Fruit fly (Drosophila melanogaster) Kc167 (cell line): ENCODE measurements around the gene B9d1.

Experiments used
- Myc ChIP-seq: fragments of >200 bp; optimal IDR thresholded peaks from 2 replicates; lab custom pipeline; 2017; ENCODE audit warnings: missing external identifiers
- Sin3A ChIP-seq: fragments of >200 bp; optimal IDR thresholded peaks from 2 replicates; lab custom pipeline; 2018; ENCODE audit warnings: missing external identifiers
- h ChIP-seq: fragments of >200 bp; optimal IDR thresholded peaks from 3 replicates; lab custom pipeline; 2018; ENCODE audit warnings: missing external identifiers
- insv ChIP-seq: fragments of >200 bp; optimal IDR thresholded peaks from 3 replicates; lab custom pipeline; 2018; ENCODE audit warnings: missing external identifiers
- psq ChIP-seq: fragments of >200 bp; optimal IDR thresholded peaks from 2 replicates; lab custom pipeline; 2017; ENCODE audit warnings: missing external identifiers
- ttk ChIP-seq: sonication (Bioruptor generic); optimal IDR thresholded peaks from 2 replicates; lab custom pipeline; 2017; ENCODE audit warnings: missing external identifiers

Gene B9d1

DNA sequence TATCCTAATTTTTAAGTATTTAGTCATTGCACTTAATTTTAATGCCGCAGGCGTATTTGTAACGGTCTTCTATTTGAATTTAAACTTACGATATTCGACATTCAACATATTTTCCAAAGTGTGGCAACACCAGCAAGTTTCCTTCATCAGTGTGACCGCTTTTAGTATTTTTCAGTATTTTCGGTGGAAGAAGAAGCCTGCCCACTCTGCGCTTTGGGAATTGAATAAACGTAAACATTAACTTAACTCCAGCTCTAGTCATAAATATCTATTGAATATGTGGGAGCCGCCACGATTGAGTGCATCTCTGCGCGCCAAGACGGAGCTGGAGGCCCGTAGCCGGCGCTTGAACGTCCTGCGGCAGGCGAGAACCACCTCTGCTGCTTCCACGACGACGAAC, 4.2 kb downstream of the B9d1 start, which contains the start of gene obe:
Gene obe, plus strand, starts transcription at position 185 of the 400 bp plus-strand sequence.
- TF ChIP-seq Myc (lab: Kevin White, UChicago): no peak
- TF ChIP-seq h: no peak
- TF ChIP-seq ttk: no peak
- no peak for TF ChIP-seq insv (lab: Kevin White, UChicago)
- TF ChIP-seq psq: no peak
- no peak for TF ChIP-seq Sin3A

DNA sequence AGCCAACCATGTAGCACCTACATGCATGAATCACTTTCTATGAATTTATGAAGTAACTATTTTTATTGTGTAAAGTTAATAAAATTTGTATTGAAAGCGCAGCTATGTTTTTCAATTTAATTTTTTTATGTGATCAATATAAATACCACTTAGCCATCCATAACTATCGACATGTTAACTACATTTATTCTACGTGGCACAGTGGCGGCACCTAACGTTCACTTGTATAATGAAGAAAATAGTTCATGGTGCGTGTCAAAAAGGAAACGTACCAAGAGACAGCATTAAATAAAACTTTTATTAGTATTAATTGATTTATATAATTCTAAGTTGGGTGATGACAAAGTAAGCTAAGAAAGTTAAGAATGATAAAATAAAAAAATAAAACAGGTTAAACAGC, 11.5 kb downstream of the B9d1 start:
- no peak for TF ChIP-seq h
- no peak for TF ChIP-seq psq
- TF ChIP-seq Myc (lab: Kevin White, UChicago): no peak
- TF ChIP-seq Sin3A: no peak
- TF ChIP-seq insv (lab: Kevin White, UChicago): no peak

DNA sequence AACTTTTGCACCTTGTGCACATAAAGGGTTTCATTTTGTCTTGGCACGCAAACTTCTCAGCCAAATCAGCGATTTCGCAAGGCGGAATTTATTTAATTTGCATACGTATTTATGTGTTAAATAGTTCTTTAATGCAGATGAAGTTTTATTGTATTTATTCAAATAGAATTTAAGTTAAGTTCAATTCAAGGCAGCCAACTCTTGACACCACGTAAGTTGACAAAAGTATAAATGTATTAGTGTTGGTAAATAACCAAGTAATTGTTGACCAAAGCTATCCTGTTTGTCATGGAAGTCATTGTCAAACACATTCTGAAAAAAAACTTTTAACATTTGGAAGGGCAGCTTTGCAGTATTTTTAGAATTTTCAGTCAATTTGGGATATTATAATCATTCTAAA, 12.6 kb downstream of the B9d1 start, which contains the start of gene maca:
Gene maca, plus strand, starts transcription at position 301 of the 400 bp plus-strand sequence.
- no peak for TF ChIP-seq ttk
- TF ChIP-seq insv (lab: Kevin White, UChicago): no peak
- no peak for TF ChIP-seq Myc (lab: Kevin White, UChicago)
- TF ChIP-seq h: no peak
- TF ChIP-seq psq: no peak
- TF ChIP-seq Sin3A: no peak

DNA sequence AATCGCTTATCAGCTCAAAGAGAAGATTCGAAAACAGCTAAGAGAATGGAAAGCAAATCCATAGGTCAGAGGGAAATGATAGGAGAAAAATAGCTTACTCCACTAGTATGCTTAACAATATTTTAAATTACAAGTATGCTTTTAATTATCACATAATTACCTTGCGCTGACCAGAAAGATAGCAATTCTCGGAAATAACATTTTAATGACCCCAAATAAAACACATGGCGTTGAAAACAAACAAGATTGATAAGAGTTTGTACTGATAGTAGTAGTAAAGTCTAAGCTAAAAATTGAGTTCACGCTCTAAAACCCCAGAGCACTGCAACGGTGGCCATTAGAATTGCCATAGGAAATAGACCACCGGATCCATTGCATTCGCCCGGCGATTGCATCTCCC, 26.1 kb downstream of the B9d1 start:
- TF ChIP-seq Myc (lab: Kevin White, UChicago): no peak
- no peak for TF ChIP-seq insv (lab: Kevin White, UChicago)
- no peak for TF ChIP-seq ttk
- TF ChIP-seq psq: no peak
- TF ChIP-seq h: no peak
- TF ChIP-seq Sin3A: no peak

DNA sequence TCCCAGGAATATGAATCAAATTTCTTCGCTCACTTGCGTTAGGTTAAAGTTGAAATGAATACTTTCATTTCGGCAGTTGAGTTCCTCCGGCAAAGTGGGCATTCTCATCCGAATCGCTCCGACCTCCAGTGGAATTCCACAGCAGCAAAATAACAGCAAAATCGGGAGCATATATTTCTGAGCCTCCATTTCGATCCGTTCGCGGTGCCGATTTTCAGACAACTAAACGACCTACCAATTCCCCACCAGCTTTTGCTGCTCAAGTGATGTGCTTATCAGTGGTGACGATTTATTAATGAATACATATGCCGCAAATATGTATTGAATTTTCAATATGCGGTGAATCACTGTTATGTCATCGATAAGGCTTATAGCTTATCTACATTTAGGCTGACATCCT, 26.9 kb downstream of the B9d1 start, which contains the start of gene CG44014:
Gene CG44014, minus strand, starts transcription at position 256 of the 400 bp plus-strand sequence.
- TF ChIP-seq Myc (lab: Kevin White, UChicago) (no peak), h (no peak), psq (no peak), ttk (no peak), Sin3A (no peak), insv (lab: Kevin White, UChicago) (no peak)

DNA sequence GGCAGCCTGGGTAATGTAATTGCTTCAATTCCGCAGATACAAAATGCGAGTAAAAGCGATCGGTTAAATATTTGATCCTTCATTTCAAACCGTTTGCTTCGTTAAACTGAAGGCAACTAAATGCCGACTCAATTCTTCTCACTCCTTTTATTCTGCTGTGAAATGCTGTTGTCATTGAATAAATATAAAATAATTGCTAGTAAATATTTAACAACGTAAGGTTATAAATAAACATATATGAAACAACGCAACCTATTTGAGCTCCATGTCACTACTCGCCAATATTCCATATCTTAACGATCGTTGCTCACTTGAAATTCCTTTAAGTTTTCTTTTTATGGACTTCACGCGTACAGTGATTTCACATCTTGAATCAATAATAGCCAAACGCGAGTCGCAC, 28.1 kb downstream of the B9d1 start, which contains the start of gene CG44013:
Gene CG44013, minus strand, starts transcription at position 101 of the 400 bp plus-strand sequence.
- TF ChIP-seq insv (lab: Kevin White, UChicago) (no peak), ttk (no peak), Sin3A (no peak), h (no peak), psq (no peak)

DNA sequence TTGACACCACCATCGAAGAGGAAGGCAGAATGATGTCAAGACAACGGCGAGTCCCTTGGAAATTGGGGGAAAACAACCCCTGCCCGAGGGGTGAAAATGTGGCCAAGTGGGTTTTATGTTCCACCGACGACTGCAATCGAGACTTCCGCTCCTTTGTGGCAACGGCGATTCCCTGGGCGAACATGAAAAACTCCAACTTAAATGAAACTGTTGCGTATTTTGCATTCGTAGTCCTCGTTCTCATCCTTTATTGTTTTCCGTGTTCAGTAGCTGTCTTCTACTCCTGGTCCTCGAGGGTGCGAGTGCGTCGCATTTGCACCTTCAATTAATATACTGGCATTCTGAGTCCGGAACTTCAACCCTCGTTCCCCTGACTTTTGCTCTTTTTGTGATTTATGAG, 30.5 kb downstream of the B9d1 start:
- TF ChIP-seq psq (no peak), ttk (no peak), h (no peak), insv (lab: Kevin White, UChicago) (no peak), Myc (lab: Kevin White, UChicago) (no peak), Sin3A (no peak)

DNA sequence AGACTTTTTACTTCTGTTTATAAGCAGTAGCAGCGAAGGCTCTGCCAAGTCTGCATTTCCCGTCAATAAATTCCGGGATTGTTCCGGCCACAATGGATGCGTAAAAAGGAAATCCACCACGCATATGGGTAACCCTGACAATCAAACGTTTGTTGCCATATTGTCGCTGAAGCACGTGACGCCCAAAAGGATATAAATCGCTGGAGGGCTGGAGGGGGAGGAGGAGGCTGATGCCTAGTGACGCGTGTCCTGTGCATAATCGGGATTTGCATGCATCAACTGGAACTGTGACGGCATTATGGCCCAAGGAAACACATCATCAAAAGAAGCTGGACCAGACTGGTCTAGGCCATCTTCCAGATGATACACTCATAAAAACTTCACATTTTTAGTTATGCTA, 31.5 kb downstream of the B9d1 start:
- TF ChIP-seq ttk (no peak), insv (lab: Kevin White, UChicago) (no peak), psq (no peak), Sin3A (no peak), Myc (lab: Kevin White, UChicago) (no peak), h (no peak)

DNA sequence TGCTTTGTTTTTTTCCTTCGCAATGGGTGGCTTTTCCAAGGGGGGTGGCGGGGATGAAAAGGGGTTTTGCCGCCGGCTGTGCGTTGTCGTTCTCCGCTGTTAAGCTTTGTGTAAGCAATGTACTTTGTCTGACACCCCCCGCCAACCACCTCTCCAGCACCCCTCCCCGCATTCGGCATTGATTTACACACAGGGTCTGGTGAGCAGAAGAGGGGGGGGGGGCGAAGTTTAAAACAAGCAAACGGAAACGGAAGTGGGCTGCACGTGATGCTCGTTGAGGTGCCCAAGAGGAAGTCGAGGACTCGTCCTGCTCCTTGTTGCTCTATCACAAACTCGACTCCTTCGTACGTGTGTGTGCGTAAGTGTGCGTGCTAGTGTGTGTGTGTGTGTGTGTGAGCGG, 35.4 kb downstream of the B9d1 start:
- TF ChIP-seq Sin3A (no peak), insv (lab: Kevin White, UChicago) (no peak), h (no peak), ttk (no peak), Myc (lab: Kevin White, UChicago) (no peak), psq (no peak)

DNA sequence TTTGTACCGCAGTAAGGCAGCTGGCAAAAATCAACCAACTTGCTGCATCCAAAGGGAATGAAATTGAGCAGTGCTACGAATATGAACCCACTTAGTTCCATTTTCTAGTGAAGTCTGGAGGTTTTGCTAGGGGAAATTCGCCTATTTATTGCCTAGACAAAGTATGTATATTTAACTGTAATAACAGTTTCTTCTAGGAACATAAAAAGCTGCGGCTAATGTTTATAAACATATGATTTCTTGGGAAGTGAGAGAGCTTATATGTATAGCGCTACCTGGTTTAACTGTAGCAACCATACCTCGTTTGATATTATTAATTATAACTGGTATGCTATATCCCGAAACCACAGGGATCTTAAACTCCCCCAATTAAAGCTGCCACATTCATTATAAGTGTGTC, 49.7 kb downstream of the B9d1 start, which contains the start of gene CG31296:
Gene CG31296, minus strand, starts transcription at position 101 of the 400 bp plus-strand sequence.
- TF ChIP-seq insv (lab: Kevin White, UChicago) (no peak), Myc (lab: Kevin White, UChicago) (no peak), psq (no peak), ttk (no peak), h (no peak), Sin3A (no peak)
